Fruit fly (Drosophila melanogaster) whole organism, pupa: ENCODE measurements around the gene Cpr67Fa1.

Experiments
- CG10348 ChIP-seq: fragments of 200-800 bp; sonication (Bioruptor generic); IDR thresholded peaks from 2 replicates; pipeline ENCODE4 v1.3.6; 2022; ENCODE audit warnings: missing biosample characterization, missing genetic modification characterization
- CG12605 ChIP-seq: fragments of 200-800 bp; sonication (Bioruptor generic); IDR thresholded peaks from 2 replicates; pipeline ENCODE4 v1.3.6; 2022; ENCODE audit warnings: missing biosample characterization, missing genetic modification characterization
- CG13204 ChIP-seq: fragments of 200-800 bp; sonication (Bioruptor generic); optimal IDR thresholded peaks from 2 replicates; lab custom pipeline; 2018; ENCODE audit warnings: missing biosample characterization, mild to moderate bottlenecking, missing genetic modification characterization, moderate library complexity
- CG14655 ChIP-seq: fragments of 200-800 bp; sonication (Bioruptor generic); optimal IDR thresholded peaks from 3 replicates; lab custom pipeline; 2017; ENCODE audit warnings: mild to moderate bottlenecking, missing biosample characterization, missing genetic modification reagents, missing genetic modification characterization
- CG15710 ChIP-seq: fragments of 200-800 bp; sonication (Bioruptor generic); optimal IDR thresholded peaks from 2 replicates; lab custom pipeline; 2018; ENCODE audit warnings: missing biosample characterization, mild to moderate bottlenecking, missing genetic modification characterization, moderate library complexity
- CG17806 ChIP-seq: fragments of 200-800 bp; sonication (Bioruptor generic); optimal IDR thresholded peaks from 2 replicates; lab custom pipeline; 2018; ENCODE audit warnings: missing biosample characterization, mild to moderate bottlenecking, missing genetic modification characterization, moderate library complexity
- CG32121 ChIP-seq: fragments of 200-800 bp; sonication (Bioruptor generic); IDR thresholded peaks from 2 replicates; pipeline ENCODE4 v1.3.6; 2022; ENCODE audit warnings: missing biosample characterization, missing genetic modification characterization
- CG34367 ChIP-seq: fragments of 200-800 bp; sonication (Bioruptor generic); optimal IDR thresholded peaks from 2 replicates; lab custom pipeline; 2018; ENCODE audit warnings: missing biosample characterization, mild to moderate bottlenecking, missing genetic modification characterization
- CG4496 ChIP-seq: fragments of 200-800 bp; sonication (Bioruptor generic); IDR thresholded peaks from 3 replicates; pipeline ENCODE4 v1.3.6; 2022; ENCODE audit warnings: missing biosample characterization, missing genetic modification characterization
- CG8159 ChIP-seq: fragments of 200-800 bp; sonication (Bioruptor generic); optimal IDR thresholded peaks from 3 replicates; lab custom pipeline; 2018; ENCODE audit warnings: missing biosample characterization, mild to moderate bottlenecking, missing genetic modification characterization, moderate library complexity
- CG8301 ChIP-seq: fragments of 200-800 bp; sonication (Bioruptor generic); optimal IDR thresholded peaks from 2 replicates; lab custom pipeline; 2018; ENCODE audit warnings: missing biosample characterization, mild to moderate bottlenecking, missing genetic modification characterization
- CG9948 ChIP-seq: fragments of 200-800 bp; sonication (Bioruptor generic); optimal IDR thresholded peaks from 2 replicates; lab custom pipeline; 2018; ENCODE audit warnings: missing biosample characterization, mild to moderate bottlenecking, missing genetic modification characterization, moderate library complexity
- D1 ChIP-seq: fragments of 200-800 bp; sonication (Bioruptor generic); optimal IDR thresholded peaks from 2 replicates; lab custom pipeline; 2018; ENCODE audit warnings: missing biosample characterization, mild to moderate bottlenecking, missing genetic modification characterization, moderate library complexity
- EcR ChIP-seq: fragments of 200-800 bp; sonication (Bioruptor generic); optimal IDR thresholded peaks from 3 replicates; lab custom pipeline; 2019; ENCODE audit warnings: missing biosample characterization, missing genetic modification characterization, mild to moderate bottlenecking, moderate library complexity, missing genetic modification reagents
- Ets98B ChIP-seq: fragments of 200-800 bp; sonication (Bioruptor generic); IDR thresholded peaks from 2 replicates; pipeline ENCODE4 v1.3.6; 2022; ENCODE audit warnings: missing biosample characterization, missing genetic modification characterization
- Pif1A ChIP-seq: fragments of 200-800 bp; sonication (Bioruptor generic); optimal IDR thresholded peaks from 3 replicates; lab custom pipeline; 2016; ENCODE audit warnings: missing biosample characterization, missing genetic modification characterization
- Pif1B ChIP-seq: fragments of 200-800 bp; sonication (Bioruptor generic); optimal IDR thresholded peaks from 3 replicates; lab custom pipeline; 2016; ENCODE audit warnings: missing biosample characterization, missing genetic modification characterization
- Snoo ChIP-seq: fragments of 200-800 bp; sonication (Bioruptor generic); optimal IDR thresholded peaks from 3 replicates; lab custom pipeline; 2017; ENCODE audit warnings: missing biosample characterization, mild to moderate bottlenecking, missing genetic modification characterization, inconsistent platforms
- fd96Ca ChIP-seq: fragments of 200-800 bp; sonication (Bioruptor generic); IDR thresholded peaks from 3 replicates; pipeline ENCODE4 v1.3.6; 2022; ENCODE audit warnings: missing biosample characterization, missing genetic modification characterization
- gl ChIP-seq: fragments of 200-800 bp; sonication (Bioruptor generic); optimal IDR thresholded peaks from 2 replicates; lab custom pipeline; 2018; ENCODE audit warnings: missing biosample characterization, mild to moderate bottlenecking, missing genetic modification characterization
- rn ChIP-seq: fragments of 200-800 bp; sonication (Bioruptor generic); IDR thresholded peaks from 2 replicates; pipeline ENCODE4 v1.3.6; 2022; ENCODE audit warnings: missing biosample characterization, missing genetic modification characterization

Cpr67Fa1 gene

DNA sequence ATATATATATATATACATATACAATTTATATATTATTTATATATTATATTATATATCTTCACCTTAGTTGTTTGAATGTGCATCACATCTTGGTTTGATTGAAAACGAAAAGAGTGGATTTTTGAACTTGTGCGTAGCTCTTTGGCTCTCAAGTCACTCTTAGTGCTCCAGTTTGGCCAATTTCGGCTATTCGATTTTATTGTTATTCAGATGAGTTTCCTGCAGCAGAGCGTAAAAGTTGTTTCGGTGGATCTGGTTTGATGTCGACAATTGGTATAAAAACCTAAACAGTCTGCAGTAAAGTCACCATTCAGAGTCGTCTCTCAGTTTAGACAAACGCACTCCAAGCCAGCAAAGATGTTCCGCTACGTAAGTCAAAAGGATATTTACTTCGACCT, at the start of gene Cpr67Fa1:
Cpr67Fa1 (plus strand) TSS at position 299 of the 398 bp plus-strand sequence.
- TF ChIP-seq D1 (tag; lab: Kevin White, UChicago) (no peak), Snoo (tag; lab: Kevin White, UChicago) (no peak), CG17806 (tag; lab: Kevin White, UChicago) (no peak), Ets98B (no peak), fd96Ca (GFP tag; lab: Robert Waterston, UW) (no peak), Pif1A (GFP tag; lab: Kevin White, UChicago) (no peak), CG32121 (GFP tag; lab: Robert Waterston, UW) (no peak), CG8159 (tag; lab: Kevin White, UChicago) (no peak), gl (tag; lab: Kevin White, UChicago) (no peak)
- TF ChIP-seq, all 21 proteins: peak for 0

DNA sequence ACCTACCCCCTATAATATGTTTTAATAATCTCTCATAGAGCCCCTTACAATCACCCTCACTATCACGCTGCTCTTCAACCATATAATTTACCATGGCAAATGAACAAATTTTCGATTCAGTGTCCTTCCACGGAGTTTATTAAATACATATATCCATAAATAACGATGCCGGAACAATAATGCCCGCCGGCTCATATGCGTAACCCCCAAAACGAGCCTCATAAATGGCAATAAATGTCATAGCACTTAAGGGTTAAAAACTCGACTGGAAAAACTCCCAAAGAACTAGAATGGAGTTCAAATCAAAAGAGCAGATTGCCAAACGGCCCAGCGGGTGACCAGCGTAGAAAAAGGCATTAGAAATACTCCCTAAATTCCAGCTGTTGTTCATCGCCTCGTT, 48.9 kb upstream of the Cpr67Fa1 start:
- TF ChIP-seq CG8159 (tag; lab: Kevin White, UChicago) (no peak), CG13204 (GFP tag; lab: Kevin White, UChicago) (no peak), D1 (tag; lab: Kevin White, UChicago) (no peak), Pif1B (no peak), CG4496 (GFP tag; lab: Robert Waterston, UW) (no peak), EcR (GFP tag; lab: Kevin White, UChicago) (no peak), CG15710 (tag; lab: Kevin White, UChicago) (no peak), gl (tag; lab: Kevin White, UChicago) (no peak), CG34367 (tag; lab: Kevin White, UChicago) (no peak), Pif1A (GFP tag; lab: Kevin White, UChicago) (no peak), Snoo (tag; lab: Kevin White, UChicago) (no peak), fd96Ca (GFP tag; lab: Robert Waterston, UW) (no peak), CG14655 (no peak), CG32121 (GFP tag; lab: Robert Waterston, UW) (no peak)

DNA sequence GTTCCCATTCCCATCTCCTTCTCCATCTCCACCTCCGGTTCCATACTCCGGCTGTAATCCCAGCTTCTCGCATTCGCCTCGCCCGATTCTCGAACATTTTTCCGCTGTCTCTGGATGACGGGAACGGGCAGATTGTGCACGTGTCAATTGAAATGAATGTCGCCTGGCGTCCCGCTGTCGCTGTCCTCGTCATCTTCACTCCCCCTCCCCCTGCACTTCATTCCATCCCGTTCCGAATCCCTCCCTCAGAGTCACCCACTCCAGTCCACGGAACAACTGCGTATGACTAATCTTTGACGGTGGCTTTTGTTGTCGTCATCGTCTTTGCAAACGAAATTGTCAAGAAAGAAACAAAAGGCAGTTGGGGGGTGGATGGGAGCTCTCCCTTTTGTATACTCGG, 47.9 kb upstream of the Cpr67Fa1 start:
- TF ChIP-seq Pif1B (no peak), CG12605 (GFP tag; lab: Robert Waterston, UW) (no peak), CG8301 (tag; lab: Kevin White, UChicago) (no peak), CG10348 (no peak), CG13204 (GFP tag; lab: Kevin White, UChicago) (peak; percentile 29)

DNA sequence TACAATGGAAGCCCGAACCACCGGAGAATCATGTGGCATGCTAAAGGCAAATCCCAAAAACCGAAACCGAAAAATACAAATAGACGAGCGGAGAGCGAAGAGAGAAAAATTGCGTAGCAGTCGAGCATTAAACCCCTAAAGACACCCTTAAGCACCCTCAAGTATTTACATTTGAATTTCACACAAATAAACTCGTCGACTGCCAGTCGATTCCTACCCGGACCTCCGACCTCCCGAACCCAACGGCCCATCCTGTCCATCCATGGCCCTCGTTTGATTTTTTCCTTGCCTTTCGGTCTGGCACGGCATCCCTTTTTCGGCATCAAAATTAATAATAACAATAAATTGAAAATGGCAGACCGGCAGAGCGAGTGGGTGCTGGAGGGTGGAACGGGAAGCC, 47.0 kb upstream of the Cpr67Fa1 start:
- TF ChIP-seq CG15710 (tag; lab: Kevin White, UChicago) (no peak), CG12605 (GFP tag; lab: Robert Waterston, UW) (no peak), CG8301 (tag; lab: Kevin White, UChicago) (no peak), Snoo (tag; lab: Kevin White, UChicago) (no peak), CG13204 (GFP tag; lab: Kevin White, UChicago) (no peak), CG8159 (tag; lab: Kevin White, UChicago) (no peak)

DNA sequence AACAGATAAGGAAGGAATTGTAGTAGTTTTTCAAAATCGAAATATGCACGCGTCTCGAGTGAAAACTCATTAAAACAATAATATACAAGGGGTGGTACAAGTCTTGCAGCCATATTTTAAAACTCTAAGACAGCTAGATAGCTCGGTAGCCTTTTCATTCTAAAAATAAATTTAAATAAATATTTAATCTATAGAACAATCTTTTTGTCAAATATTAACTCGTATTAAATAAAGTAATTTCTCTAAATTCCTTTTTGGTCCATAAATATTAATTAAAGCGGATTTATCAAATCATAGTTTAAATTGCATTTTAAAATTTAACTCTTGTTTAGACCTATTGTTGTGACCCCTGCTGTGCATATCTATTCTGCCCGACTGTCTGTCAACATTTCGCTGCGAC, 46.5 kb upstream of the Cpr67Fa1 start:
- TF ChIP-seq CG9948 (tag; lab: Kevin White, UChicago) (peak; percentile 45), CG17806 (tag; lab: Kevin White, UChicago) (peak; percentile 39), CG8159 (tag; lab: Kevin White, UChicago) (peak; percentile 75), CG34367 (tag; lab: Kevin White, UChicago) (peak; percentile 25), CG14655 (peak; percentile 53), CG15710 (tag; lab: Kevin White, UChicago) (peak; percentile 41), Snoo (tag; lab: Kevin White, UChicago) (peak; percentile 12), EcR (GFP tag; lab: Kevin White, UChicago) (no peak), rn (no peak), CG32121 (GFP tag; lab: Robert Waterston, UW) (no peak), CG8301 (tag; lab: Kevin White, UChicago) (peak; percentile 13)

DNA sequence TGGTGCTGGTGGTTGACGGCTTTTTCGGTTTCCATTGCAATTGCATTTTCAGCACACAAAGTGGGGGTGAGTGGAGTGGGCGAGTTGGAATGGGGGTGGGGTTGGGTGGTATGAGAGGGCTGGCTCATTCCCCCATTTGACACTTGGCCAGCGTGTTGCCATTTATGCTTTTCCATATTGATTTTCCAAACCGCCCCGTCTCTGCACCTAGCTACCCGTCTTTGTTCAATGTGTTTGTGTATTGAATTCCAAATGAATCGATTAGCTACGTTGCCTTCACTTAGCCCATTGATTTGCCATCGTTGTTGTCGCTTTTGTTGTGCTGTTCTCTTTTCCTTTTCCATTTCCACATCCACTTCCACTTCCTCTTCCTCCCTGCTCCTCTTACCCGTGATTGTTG, 46.1 kb upstream of the Cpr67Fa1 start:
- TF ChIP-seq CG4496 (GFP tag; lab: Robert Waterston, UW) (0 out of 3 replicates have a peak, but pooled peaks have one; percentile 26), CG14655 (no peak)

DNA sequence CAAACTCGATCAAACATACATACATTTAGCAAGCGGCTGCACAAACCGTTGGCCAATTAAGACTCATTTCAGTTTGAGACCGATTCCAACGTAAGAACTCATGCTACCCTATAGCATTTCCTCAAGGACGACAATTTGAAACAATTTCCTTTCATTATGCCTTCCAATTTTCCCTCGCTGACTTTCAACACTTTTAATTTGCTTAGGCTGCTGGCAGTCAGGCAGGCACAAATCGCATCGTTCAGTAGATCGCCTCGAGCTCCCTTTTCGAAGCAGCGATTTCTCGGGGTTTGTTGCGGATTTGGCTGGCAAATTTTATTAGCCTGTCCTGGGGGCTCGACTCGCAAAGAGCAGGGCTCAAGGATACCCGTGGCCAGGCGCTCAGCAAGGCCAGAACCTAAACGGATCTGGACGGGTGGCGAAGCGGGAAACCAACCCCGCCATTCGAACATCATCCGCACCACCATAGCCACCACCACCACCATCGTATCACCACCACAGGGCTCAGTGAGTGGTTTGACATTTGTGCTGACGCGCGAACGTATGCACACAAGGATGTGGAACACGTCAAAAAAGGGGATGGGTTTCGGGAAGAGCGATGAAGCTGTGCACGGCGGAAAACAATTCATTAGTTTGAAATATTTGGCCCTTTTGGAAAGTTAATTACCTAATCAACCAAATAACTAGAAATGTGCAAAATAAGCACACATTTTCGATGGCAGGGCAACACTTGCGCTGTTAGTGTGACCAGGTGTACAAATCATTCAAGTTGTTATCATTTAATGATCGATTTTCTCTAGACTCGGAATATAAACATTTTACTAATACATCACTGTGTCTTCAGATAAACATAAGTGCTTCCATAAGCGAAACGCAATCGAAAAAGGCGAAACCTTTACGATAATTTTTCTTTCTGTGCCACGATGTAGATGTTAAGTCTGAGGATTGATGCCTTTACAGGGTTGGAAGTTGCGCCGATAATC, 45.0 kb upstream of the Cpr67Fa1 start:
- TF ChIP-seq CG8301 (tag; lab: Kevin White, UChicago) (no peak), CG15710 (tag; lab: Kevin White, UChicago) (peak; percentile 2), CG4496 (GFP tag; lab: Robert Waterston, UW) (no peak), Ets98B (no peak), Pif1B (no peak), CG10348 (no peak), CG8159 (tag; lab: Kevin White, UChicago) (peak; percentile 49), CG13204 (GFP tag; lab: Kevin White, UChicago) (no peak)
